Fruit fly (Drosophila melanogaster): ENCODE data around the gene CG32240.

- TF ChIP-seq psq (optimal IDR thresholded peaks at IDR 0.05) (no peak), EcR (GFP tag; optimal IDR thresholded peaks at IDR 0.05) (no peak), CG8478 (optimal IDR thresholded peaks at IDR 0.05) (no peak), pan (optimal IDR thresholded peaks at IDR 0.05) (no peak), usp (GFP tag; optimal IDR thresholded peaks at IDR 0.05) (no peak), Dll (optimal IDR thresholded peaks at IDR 0.05) (no peak)
Observed at dm6 chr3L:4383543-4384325, 2.3 kb upstream of the CG32240 start.
